Worm (Caenorhabditis elegans) whole organism, dauer: ENCODE measurements around the gene fbxa-63.

Experiments used
- unc-62 ChIP-seq: sonication (generic microtip); optimal IDR thresholded peaks from 2 replicates; lab custom pipeline; 2017; ENCODE audit warnings: missing biosample characterization, missing genetic modification reagents, missing genetic modification characterization

The fbxa-63 gene

ce11 chrIII:1273655-1274328 is 30.5 kb downstream of the fbxa-63 start, which contains the start of gene fbxa-29:
fbxa-29 (minus strand) TSS chrIII:1273705.
- no peak for TF ChIP-seq unc-62 (GFP tag; lab: Kevin White, UChicago)

DNA sequence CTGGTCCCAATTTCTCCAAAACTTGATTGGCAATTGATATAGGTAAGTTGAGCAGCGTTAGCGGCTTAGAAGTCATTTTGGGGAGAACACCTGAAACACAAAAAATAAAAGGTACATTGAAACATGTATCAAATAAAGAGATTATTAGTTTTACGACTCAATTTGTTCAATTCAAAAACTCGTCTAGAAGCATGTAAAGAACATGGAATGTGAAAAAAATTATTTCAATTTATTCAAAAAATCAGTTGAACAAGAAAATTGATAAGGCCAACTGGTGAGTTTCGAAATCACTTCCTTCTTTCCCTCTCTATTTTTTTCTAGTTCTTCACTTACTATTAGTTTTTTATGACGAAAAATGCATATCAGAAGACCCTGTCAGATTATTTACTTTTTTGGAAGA is 32.2 kb downstream of the fbxa-63 start, which contains the start of gene fbxa-30:
fbxa-30 (minus strand) TSS at position 101 of the 400 bp plus-strand sequence.
- TF ChIP-seq unc-62 (GFP tag; lab: Kevin White, UChicago): no peak

- TF ChIP-seq unc-62 (GFP tag; lab: Kevin White, UChicago): no peak
Measured at ce11 chrIII:1279197-1279596, 35.9 kb downstream of the fbxa-63 start.

DNA sequence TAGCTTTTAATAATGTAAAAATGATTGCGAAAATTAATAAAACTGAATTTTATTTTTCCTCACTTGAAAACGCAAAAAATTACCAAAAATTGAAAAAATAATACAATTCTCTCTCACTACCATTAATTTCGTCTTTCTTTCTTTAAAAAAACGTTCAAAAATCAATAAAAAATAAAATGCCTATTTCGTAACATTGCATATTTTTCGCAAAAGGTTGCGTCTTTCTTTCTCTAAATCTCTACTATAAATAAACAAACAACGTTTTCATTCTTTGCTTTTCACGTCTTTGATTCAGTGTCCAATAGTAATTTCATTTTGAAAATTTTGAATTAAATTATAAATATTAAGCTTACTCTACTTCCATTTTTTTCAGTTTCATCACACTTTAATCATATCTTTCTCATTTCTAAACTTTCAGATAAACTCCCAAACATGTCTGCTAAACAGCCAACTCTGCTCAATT is 41.3 kb downstream of the fbxa-63 start, which contains the start of gene fbxa-37:
fbxa-37 (plus strand) TSS at position 413 of the 463 bp plus-strand sequence.
- no peak for TF ChIP-seq unc-62 (GFP tag; lab: Kevin White, UChicago)

ce11 chrIII:1288473-1289056 is 45.3 kb downstream of the fbxa-63 start, which contains the start of gene fbxa-50:
fbxa-50 (minus strand) TSS chrIII:1288523.
- no peak for TF ChIP-seq unc-62 (GFP tag; lab: Kevin White, UChicago)

DNA sequence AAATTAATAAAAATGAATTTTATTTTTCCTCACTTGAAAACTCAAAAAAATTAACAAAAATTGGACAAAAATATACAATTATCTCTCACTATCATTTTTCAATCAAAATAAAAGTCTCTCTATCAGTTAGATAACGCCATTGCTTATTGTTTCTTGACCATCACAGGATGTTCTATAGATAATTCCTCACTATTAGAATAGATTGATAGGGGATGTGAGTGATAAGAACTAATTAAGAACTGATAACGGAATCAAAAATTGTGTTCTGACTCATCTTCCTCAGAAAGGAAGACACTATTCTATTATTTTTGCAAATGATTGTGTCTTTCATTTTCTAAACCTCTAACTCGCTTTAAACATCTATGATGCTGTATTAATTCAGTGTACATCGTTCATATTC is 45.8 kb downstream of the fbxa-63 start:
- no peak for TF ChIP-seq unc-62 (GFP tag; lab: Kevin White, UChicago)

DNA sequence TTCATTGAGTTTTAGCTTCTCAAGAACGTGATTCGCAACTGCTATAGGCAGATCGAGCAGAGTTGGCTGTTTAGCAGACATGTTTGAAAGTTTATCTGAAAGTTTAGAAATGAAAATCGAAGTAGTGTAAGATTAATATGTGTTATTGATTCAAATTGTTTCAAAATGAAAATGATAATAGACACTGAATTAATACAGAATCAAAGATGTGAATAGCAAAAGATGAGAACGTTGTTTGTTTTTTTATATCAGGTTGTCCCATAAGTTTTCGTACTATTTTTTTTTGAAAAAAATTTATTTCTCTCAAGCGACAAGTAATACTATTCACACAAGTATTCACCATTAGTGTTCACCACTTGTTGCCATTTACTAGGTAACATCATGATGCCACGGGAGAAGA is 49.8 kb downstream of the fbxa-63 start, which contains the start of gene fbxa-36:
fbxa-36 (minus strand) TSS at position 101 of the 400 bp plus-strand sequence.
- no peak for TF ChIP-seq unc-62 (GFP tag; lab: Kevin White, UChicago)
